Worm (Caenorhabditis elegans): Measurements from ENCODE around the gene rpl-6.
A peak's percentile ranks its signal among the peaks of the same experiment; 100 is the strongest.

The rpl-6 gene

ce11 chrIII:7232782-7233181, 24.5 kb downstream of the rpl-6 start, which contains the start of gene adr-2:
adr-2 (minus strand) TSS chrIII:7232882.
- TF ChIP-seq lim-7 (GFP tag; IDR thresholded peaks at IDR 0.05) (no peak), mxl-2 (GFP tag; conservative IDR thresholded peaks at IDR 0.05) (no peak)

ce11 chrIII:7234148-7234547, 25.9 kb downstream of the rpl-6 start, which contains the start of gene ndus-8:
ndus-8 (minus strand) TSS chrIII:7234202.
- TF ChIP-seq dpl-1 (GFP tag; optimal IDR thresholded peaks at IDR 0.05) (peak; percentile 78), daf-16 (GFP tag; optimal IDR thresholded peaks at IDR 0.05) (no peak), daf-16 (tag; optimal IDR thresholded peaks at IDR 0.05) (peak; percentile 40), lin-38 (GFP tag; IDR thresholded peaks at IDR 0.05) (peak; percentile 60), F44E2.7 (GFP tag; IDR thresholded peaks at IDR 0.05) (no peak), hlh-11 (tag; optimal IDR thresholded peaks at IDR 0.05) (peak; percentile 39), dve-1 (tag; optimal IDR thresholded peaks at IDR 0.05; ENCODE audit: insufficient read depth) (peak; percentile 62), duxl-1 (tag; optimal IDR thresholded peaks at IDR 0.05; ENCODE audit: poor library complexity) (peak; percentile 18), dmd-8 (GFP tag; IDR thresholded peaks at IDR 0.05) (no peak), dmd-9 (GFP tag; IDR thresholded peaks at IDR 0.05) (no peak), arid-1 (GFP tag; conservative IDR thresholded peaks at IDR 0.05) (0 out of 2 replicates have a peak, but pooled peaks have one; percentile 19), rbr-2 (tag; optimal IDR thresholded peaks at IDR 0.05) (peak; percentile 44), Y48G9A.11 (GFP tag; IDR thresholded peaks at IDR 0.05) (no peak), lsy-2 (tag; optimal IDR thresholded peaks at IDR 0.05) (peak in 1 of 2 experiments; percentile 89), nhr-102 (tag; optimal IDR thresholded peaks at IDR 0.05) (no peak), ztf-7 (tag; optimal IDR thresholded peaks at IDR 0.05) (no peak), jun-1 (tag; optimal IDR thresholded peaks at IDR 0.05) (no peak), aha-1 (tag) (peak; percentile 51), mep-1 (tag; optimal IDR thresholded peaks at IDR 0.05) (peak; percentile 62), spr-1 (tag; optimal IDR thresholded peaks at IDR 0.05) (no peak), nhr-77 (tag; optimal IDR thresholded peaks at IDR 0.05) (peak; percentile 5), spr-3 (GFP tag; optimal IDR thresholded peaks at IDR 0.05) (no peak), mes-2 (tag; optimal IDR thresholded peaks at IDR 0.05; ENCODE audit: poor library complexity, severe bottlenecking) (peak; percentile 82), zfp-2 (tag; optimal IDR thresholded peaks at IDR 0.05) (no peak), pha-4 (GFP tag; IDR thresholded peaks at IDR 0.05) (no peak), pha-4 (tag; optimal IDR thresholded peaks at IDR 0.05) (peak; percentile 43), hlh-30 (tag; optimal IDR thresholded peaks at IDR 0.05; ENCODE audit: insufficient read depth) (peak; percentile 35)

- peak; percentile 85 for TF ChIP-seq set-16 (GFP tag; IDR thresholded peaks at IDR 0.05)
Observed at ce11 chrIII:7235660-7236059, 27.4 kb downstream of the rpl-6 start.

ce11 chrIII:7238727-7239126, 30.5 kb downstream of the rpl-6 start, which contains the start of gene pars-1:
pars-1 (plus strand) TSS chrIII:7239027.
- TF ChIP-seq zip-2 (tag; optimal IDR thresholded peaks at IDR 0.05) (peak; percentile 46), nhr-42 (GFP tag; IDR thresholded peaks at IDR 0.05) (no peak)

- TF ChIP-seq unc-62 (GFP tag; optimal IDR thresholded peaks at IDR 0.05 in 1 of 2) (peak in 1 of 2 experiments; percentile 90), unc-62 (tag; optimal IDR thresholded peaks at IDR 0.05) (no peak), hlh-30 (tag; optimal IDR thresholded peaks at IDR 0.05; ENCODE audit: insufficient read depth) (no peak)
Observed at ce11 chrIII:7239416-7239815, 31.2 kb downstream of the rpl-6 start.
